Fruit fly (Drosophila melanogaster) whole organism, pupa: ENCODE measurements around the gene Ir20a.

Experiments used
- CG10348 ChIP-seq: fragments of 200-800 bp; sonication (Bioruptor generic); IDR thresholded peaks from 2 replicates; pipeline ENCODE4 v1.3.6; 2022; ENCODE audit warnings: missing biosample characterization, missing genetic modification characterization
- CG13204 ChIP-seq: fragments of 200-800 bp; sonication (Bioruptor generic); optimal IDR thresholded peaks from 2 replicates; lab custom pipeline; 2018; ENCODE audit warnings: missing biosample characterization, mild to moderate bottlenecking, missing genetic modification characterization, moderate library complexity
- CG14655 ChIP-seq: fragments of 200-800 bp; sonication (Bioruptor generic); optimal IDR thresholded peaks from 3 replicates; lab custom pipeline; 2017; ENCODE audit warnings: mild to moderate bottlenecking, missing biosample characterization, missing genetic modification reagents, missing genetic modification characterization
- CG15710 ChIP-seq: fragments of 200-800 bp; sonication (Bioruptor generic); optimal IDR thresholded peaks from 2 replicates; lab custom pipeline; 2018; ENCODE audit warnings: missing biosample characterization, mild to moderate bottlenecking, missing genetic modification characterization, moderate library complexity
- CG17806 ChIP-seq: fragments of 200-800 bp; sonication (Bioruptor generic); optimal IDR thresholded peaks from 2 replicates; lab custom pipeline; 2018; ENCODE audit warnings: missing biosample characterization, mild to moderate bottlenecking, missing genetic modification characterization, moderate library complexity
- CG34367 ChIP-seq: fragments of 200-800 bp; sonication (Bioruptor generic); optimal IDR thresholded peaks from 2 replicates; lab custom pipeline; 2018; ENCODE audit warnings: missing biosample characterization, mild to moderate bottlenecking, missing genetic modification characterization
- CG4496 ChIP-seq: fragments of 200-800 bp; sonication (Bioruptor generic); IDR thresholded peaks from 3 replicates; pipeline ENCODE4 v1.3.6; 2022; ENCODE audit warnings: missing biosample characterization, missing genetic modification characterization
- CG8159 ChIP-seq: fragments of 200-800 bp; sonication (Bioruptor generic); optimal IDR thresholded peaks from 3 replicates; lab custom pipeline; 2018; ENCODE audit warnings: missing biosample characterization, mild to moderate bottlenecking, missing genetic modification characterization, moderate library complexity
- CG8301 ChIP-seq: fragments of 200-800 bp; sonication (Bioruptor generic); optimal IDR thresholded peaks from 2 replicates; lab custom pipeline; 2018; ENCODE audit warnings: missing biosample characterization, mild to moderate bottlenecking, missing genetic modification characterization
- D1 ChIP-seq: fragments of 200-800 bp; sonication (Bioruptor generic); optimal IDR thresholded peaks from 2 replicates; lab custom pipeline; 2018; ENCODE audit warnings: missing biosample characterization, mild to moderate bottlenecking, missing genetic modification characterization, moderate library complexity
- Ets98B ChIP-seq: fragments of 200-800 bp; sonication (Bioruptor generic); IDR thresholded peaks from 2 replicates; pipeline ENCODE4 v1.3.6; 2022; ENCODE audit warnings: missing biosample characterization, missing genetic modification characterization
- Pif1A ChIP-seq: fragments of 200-800 bp; sonication (Bioruptor generic); optimal IDR thresholded peaks from 3 replicates; lab custom pipeline; 2016; ENCODE audit warnings: missing biosample characterization, missing genetic modification characterization
- Pif1B ChIP-seq: fragments of 200-800 bp; sonication (Bioruptor generic); optimal IDR thresholded peaks from 3 replicates; lab custom pipeline; 2016; ENCODE audit warnings: missing biosample characterization, missing genetic modification characterization
- gl ChIP-seq: fragments of 200-800 bp; sonication (Bioruptor generic); optimal IDR thresholded peaks from 2 replicates; lab custom pipeline; 2018; ENCODE audit warnings: missing biosample characterization, mild to moderate bottlenecking, missing genetic modification characterization
- rn ChIP-seq: fragments of 200-800 bp; sonication (Bioruptor generic); IDR thresholded peaks from 2 replicates; pipeline ENCODE4 v1.3.6; 2022; ENCODE audit warnings: missing biosample characterization, missing genetic modification characterization

Ir20a gene

dm6 chrX:21429156-21429555 is 49.6 kb downstream of the Ir20a start, which contains the start of gene CG10918:
TSS of gene CG10918 (minus strand) at chrX:21429256.
- no peak for TF ChIP-seq CG13204 (GFP tag; lab: Kevin White, UChicago)
- no peak for TF ChIP-seq CG15710 (tag; lab: Kevin White, UChicago)
- no peak for TF ChIP-seq rn
- TF ChIP-seq Pif1B (GFP tag; lab: Kevin White, UChicago), result no peak
- no peak for TF ChIP-seq Ets98B
- TF ChIP-seq gl (tag; lab: Kevin White, UChicago), result no peak
- no peak for TF ChIP-seq D1 (tag; lab: Kevin White, UChicago)
- TF ChIP-seq CG17806 (tag; lab: Kevin White, UChicago), result no peak
- TF ChIP-seq CG8301 (tag; lab: Kevin White, UChicago), result no peak
- TF ChIP-seq CG10348 (GFP tag; lab: Robert Waterston, UW), result no peak
- no peak for TF ChIP-seq Pif1A (GFP tag; lab: Kevin White, UChicago)
- TF ChIP-seq CG34367 (tag; lab: Kevin White, UChicago), result no peak
- TF ChIP-seq CG14655 (GFP tag; lab: Kevin White, UChicago), result no peak
- TF ChIP-seq CG4496 (GFP tag; lab: Robert Waterston, UW), result no peak
- TF ChIP-seq CG8159 (tag; lab: Kevin White, UChicago), result no peak
